Fruit fly (Drosophila melanogaster) whole organism: ENCODE results near the gene PMCA.

ENCODE experiments used
- CG8478 ChIP-seq: fragments of >200 bp; optimal IDR thresholded peaks from 2 replicates; lab custom pipeline; 2018; ENCODE audit warnings: inconsistent platforms
- Dll ChIP-seq: fragments of >200 bp; optimal IDR thresholded peaks from 2 replicates; lab custom pipeline; 2017
- EcR ChIP-seq, 2 experiments: fragments of >200 bp; optimal IDR thresholded peaks; 2 replicates each; lab custom pipeline; 2017; ENCODE audit warnings: missing biosample characterization in 2 of 2, missing genetic modification characterization in 2 of 2, missing genetic modification reagents in 2 of 2
- pan ChIP-seq: fragments of >200 bp; optimal IDR thresholded peaks from 2 replicates; lab custom pipeline; 2017
- psq ChIP-seq: fragments of >200 bp; optimal IDR thresholded peaks from 2 replicates; lab custom pipeline; 2017
- usp ChIP-seq: fragments of >200 bp; optimal IDR thresholded peaks from 2 replicates; lab custom pipeline; 2017; ENCODE audit warnings: missing biosample characterization, missing genetic modification characterization, mixed read lengths

PMCA gene

DNA sequence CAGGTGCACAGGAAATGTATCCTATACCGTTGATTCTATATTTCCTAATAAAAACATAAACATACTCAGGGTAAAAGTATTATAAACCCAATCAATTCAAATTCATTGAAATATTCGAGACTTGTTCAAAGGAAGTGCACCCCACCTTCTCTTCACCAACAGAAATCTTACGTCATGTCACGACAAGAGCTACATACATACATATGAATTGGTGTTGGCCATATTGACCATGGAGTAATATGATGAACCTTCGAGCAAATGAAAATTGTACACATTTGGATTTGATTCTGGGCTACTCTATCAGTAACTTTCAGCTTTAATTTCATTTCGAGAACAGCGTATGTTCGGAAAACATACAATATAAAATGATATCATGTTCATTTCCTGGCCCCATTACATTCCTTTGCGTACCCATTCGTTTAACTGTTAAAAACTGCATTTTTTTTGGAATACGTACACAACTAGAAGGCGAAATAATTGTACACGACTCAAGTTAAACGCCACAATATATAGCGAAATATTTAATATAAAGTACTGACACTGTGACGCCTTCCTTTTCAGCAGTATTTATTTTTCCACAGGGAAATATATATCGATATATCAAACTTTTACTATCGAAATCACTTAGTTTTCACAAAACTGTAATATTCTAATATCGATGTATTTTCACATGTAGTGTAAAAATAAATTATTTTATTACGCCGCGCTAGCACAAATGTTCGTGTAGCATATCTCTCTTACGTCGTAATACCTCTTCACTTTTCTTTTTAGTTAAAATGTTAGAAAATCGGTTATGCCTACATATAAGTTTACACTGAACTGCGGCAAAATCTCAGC, at the start of gene PMCA:
Gene PMCA (minus strand): TSS at position 825 of the 837 bp plus-strand sequence.
- TF ChIP-seq Dll (lab: Kevin White, UChicago) (no peak), pan (lab: Kevin White, UChicago) (no peak), psq (lab: Kevin White, UChicago) (no peak), EcR (GFP tag; optimal IDR thresholded peaks at IDR 0.05; lab: Kevin White, UChicago) (no peak), CG8478 (lab: Kevin White, UChicago) (no peak), usp (no peak)

DNA sequence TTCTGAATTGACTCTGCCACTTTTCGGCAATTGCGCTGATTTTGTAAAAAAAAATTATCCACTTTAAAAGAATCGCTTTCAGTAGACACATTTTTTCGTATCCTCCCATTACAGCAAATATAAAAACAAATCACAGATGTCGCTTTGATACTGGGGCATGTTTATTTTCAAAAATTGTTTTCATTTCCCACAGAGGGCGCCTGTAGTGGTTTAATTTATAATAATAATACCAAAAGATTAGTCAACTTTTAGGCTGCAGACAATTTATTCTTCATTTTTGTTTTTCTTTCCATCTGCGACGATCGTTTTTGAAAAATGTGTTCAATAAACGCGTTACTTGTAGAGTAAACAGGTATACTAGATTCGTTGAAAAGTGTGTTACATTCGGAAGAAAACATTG, 48.1 kb upstream of the PMCA start:
- TF ChIP-seq CG8478 (lab: Kevin White, UChicago): no peak
- TF ChIP-seq pan (lab: Kevin White, UChicago): no peak
- no peak for TF ChIP-seq Dll (lab: Kevin White, UChicago)

DNA sequence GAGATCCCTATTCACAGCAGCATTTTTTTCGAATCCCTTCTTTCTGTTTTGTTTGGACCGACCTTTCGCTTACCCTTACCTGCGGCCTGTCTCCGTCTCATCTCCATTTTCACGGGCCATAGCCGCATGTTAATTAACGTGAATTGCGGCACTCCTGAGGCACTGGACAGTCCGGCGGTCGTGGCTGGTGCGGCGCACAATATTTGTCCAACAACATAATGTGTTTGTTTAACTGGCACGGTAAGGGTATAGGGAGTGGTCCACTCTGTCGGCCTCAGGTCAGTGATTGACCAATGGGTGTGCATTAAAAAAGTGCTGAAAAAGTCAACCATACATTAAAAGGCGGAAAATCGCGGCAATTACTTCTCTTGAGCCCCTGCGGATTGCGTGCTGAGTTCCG, 47.6 kb upstream of the PMCA start:
- TF ChIP-seq EcR (GFP tag; optimal IDR thresholded peaks at IDR 0.05; lab: Kevin White, UChicago): no peak
- no peak for TF ChIP-seq CG8478 (lab: Kevin White, UChicago)
- TF ChIP-seq usp: no peak
- no peak for TF ChIP-seq Dll (lab: Kevin White, UChicago)
- TF ChIP-seq pan (lab: Kevin White, UChicago): no peak
- no peak for TF ChIP-seq psq (lab: Kevin White, UChicago)

DNA sequence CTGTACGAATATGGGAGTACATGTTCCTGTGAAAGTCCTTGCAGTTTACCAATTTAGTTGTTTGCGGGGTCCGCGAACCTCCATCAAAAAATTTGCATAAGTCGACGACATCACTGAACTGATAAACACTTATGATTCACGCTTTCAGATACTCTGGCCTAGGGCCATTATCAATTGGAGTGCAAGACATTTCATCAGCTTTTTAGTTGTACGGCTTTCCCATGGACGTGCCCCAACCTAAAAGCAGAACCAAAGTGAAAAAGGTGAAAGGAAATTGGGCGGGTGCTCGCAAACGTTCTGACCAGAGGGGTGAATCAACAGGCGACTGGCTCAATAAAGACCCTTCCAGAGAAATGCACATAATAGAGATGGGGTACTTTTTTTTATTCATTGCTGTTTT, 46.5 kb upstream of the PMCA start:
- TF ChIP-seq pan (lab: Kevin White, UChicago) (no peak), usp (no peak), psq (lab: Kevin White, UChicago) (no peak), Dll (lab: Kevin White, UChicago) (no peak), EcR (GFP tag; optimal IDR thresholded peaks at IDR 0.05; lab: Kevin White, UChicago) (no peak), CG8478 (lab: Kevin White, UChicago) (no peak)

DNA sequence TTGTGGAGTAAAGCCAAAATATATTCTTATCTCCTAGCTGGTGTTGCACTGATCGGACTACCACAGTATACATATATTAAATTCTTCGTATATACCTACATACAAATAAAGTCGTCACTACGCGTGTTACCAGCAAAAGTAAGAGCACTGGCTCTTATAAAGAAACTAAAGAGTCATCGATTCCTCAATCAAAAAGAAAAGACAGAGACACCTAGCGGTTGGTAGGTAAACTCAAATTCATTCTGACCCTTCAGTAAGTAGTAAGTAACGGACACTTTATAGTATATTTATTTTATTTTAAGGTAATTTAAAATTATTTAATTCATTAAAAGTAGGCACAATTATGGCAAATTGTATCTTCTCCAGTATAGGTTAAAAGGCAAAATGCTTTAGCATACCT, 45.6 kb upstream of the PMCA start:
- TF ChIP-seq CG8478 (lab: Kevin White, UChicago) (no peak), usp (no peak), psq (lab: Kevin White, UChicago) (no peak), EcR (GFP tag; optimal IDR thresholded peaks at IDR 0.05; lab: Kevin White, UChicago) (no peak), pan (lab: Kevin White, UChicago) (no peak), Dll (lab: Kevin White, UChicago) (no peak)

DNA sequence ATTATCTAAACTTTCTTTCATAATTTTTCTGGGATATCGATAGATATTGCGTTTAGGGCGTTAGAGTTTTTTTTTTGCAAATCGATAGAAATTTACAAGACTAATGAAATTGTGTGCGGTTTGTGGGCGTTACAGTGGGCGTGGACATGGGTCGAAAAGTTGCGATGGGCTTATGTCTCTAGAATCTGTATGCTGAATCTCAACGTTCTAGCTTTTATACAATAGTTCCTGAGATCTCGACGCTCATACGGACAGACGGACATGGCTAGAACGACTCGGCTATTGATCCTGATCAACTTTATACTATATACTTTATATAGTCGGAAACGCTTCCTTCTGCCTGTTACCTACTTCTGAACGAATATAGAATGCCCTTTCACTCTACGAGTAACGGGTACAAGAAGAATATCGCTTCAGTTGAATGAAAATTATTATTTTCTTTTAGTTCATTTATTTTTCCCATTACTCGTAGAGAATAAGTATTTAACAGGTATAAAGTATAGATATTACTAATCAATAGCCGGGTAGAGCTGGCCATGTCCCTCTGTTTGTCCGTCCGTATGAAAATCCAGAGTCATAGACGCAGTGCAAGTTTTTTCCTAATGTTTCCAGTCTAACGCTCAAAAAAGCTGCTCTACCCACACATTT, 44.3 kb upstream of the PMCA start:
- TF ChIP-seq Dll (lab: Kevin White, UChicago) (no peak), usp (no peak), pan (lab: Kevin White, UChicago) (no peak), EcR (GFP tag; optimal IDR thresholded peaks at IDR 0.05; lab: Kevin White, UChicago) (no peak)

DNA sequence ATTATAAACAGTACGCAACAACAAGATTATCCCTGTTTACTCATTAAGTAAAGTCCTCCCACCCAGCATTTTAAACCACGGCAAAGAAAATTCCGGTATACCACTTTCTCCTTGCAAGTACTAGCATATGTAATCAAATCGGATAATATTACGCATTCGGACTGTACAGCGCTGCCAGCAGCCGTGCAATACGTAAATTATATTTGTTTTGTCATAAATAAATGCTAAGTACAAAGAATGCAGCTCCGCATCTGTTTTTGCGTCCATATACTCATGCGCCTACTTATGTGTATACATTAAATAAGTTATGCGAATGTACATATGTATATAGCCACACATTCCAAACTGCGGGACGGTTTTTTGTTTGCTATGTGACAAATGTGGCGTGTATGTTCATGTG, 39.8 kb upstream of the PMCA start:
- no peak for TF ChIP-seq EcR (GFP tag; optimal IDR thresholded peaks at IDR 0.05; lab: Kevin White, UChicago)
- TF ChIP-seq Dll (lab: Kevin White, UChicago): no peak
- no peak for TF ChIP-seq psq (lab: Kevin White, UChicago)
- TF ChIP-seq CG8478 (lab: Kevin White, UChicago): no peak
- no peak for TF ChIP-seq usp
- TF ChIP-seq pan (lab: Kevin White, UChicago): no peak

DNA sequence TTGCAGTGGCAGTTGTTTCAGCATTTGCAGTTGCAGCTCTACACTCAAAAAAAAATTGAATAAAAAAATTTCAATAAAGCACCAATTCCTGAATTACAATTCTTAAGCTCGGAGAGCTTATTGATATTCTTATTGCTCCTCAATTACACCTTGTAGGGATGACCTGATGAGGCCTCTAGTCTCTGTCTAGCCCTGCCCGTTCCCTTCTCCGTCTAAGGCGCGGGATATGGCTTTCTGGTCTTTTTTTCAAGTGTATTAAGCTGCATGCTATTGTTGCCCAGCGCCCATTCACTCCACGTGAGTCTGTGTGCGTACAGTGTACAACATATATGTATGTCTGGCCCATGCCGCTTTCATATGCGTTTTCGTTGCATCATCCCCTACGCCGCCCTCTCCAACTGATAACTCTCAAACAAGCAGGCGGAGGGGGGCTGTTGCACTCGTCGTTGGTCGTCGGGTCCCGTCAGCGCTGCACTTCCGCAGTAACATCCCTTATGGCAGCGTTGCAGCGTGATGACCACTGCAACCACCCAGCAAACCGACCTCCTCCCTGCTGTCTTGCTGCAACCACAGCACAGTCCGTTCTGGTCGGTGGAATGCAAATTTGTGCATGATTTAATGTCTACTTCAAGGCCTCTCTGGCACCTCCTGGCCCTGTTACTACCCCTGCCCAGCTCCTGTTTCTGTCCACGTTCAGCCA, 37.3 kb upstream of the PMCA start:
- TF ChIP-seq psq (lab: Kevin White, UChicago) (no peak), usp (no peak), EcR (GFP tag; optimal IDR thresholded peaks at IDR 0.05; lab: Kevin White, UChicago) (no peak), Dll (lab: Kevin White, UChicago) (no peak), CG8478 (lab: Kevin White, UChicago) (no peak), pan (lab: Kevin White, UChicago) (no peak)

DNA sequence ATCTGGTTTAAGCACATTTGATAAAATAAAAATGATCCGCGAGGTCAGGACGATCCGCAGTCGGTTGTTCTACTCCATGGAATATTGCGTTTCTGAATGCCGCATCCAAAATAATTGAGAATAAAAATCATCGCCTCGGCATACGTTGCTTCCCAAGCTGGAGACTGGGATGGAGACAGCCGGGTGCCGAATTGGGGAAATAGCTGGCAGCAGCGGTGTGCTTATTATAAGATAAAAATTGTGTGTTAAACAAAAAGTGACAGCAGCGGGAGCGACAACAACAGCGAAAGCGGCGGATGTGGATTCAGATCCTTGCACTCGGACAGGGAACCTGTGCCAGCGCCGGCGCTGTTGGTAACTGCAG, 36.8 kb upstream of the PMCA start, which contains the start of gene dati:
Gene dati (minus strand): TSS at position 101 of the 364 bp plus-strand sequence.
- no peak for TF ChIP-seq psq (lab: Kevin White, UChicago)
- no peak for TF ChIP-seq EcR (GFP tag; optimal IDR thresholded peaks at IDR 0.05; lab: Kevin White, UChicago)
- no peak for TF ChIP-seq pan (lab: Kevin White, UChicago)
- no peak for TF ChIP-seq Dll (lab: Kevin White, UChicago)
- TF ChIP-seq CG8478 (lab: Kevin White, UChicago): no peak
- no peak for TF ChIP-seq usp

DNA sequence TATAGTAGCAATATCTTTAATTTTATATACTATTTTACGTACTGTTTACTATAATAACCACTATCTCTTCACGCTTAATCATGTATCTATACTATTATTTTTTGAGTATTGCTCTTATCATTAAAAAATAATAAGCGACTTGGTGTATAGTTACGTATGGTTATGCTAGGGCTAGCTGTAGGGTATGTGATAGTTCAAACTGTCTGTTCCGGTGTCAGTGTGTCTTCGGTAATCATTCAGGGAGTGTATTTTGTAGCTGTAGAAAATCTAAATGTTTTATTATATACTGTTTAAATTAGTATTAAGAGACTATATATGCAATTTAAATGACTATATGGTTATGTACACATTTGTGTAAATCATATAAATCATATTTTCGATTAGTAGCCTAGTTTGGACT, 35.7 kb upstream of the PMCA start:
- no peak for TF ChIP-seq psq (lab: Kevin White, UChicago)
- no peak for TF ChIP-seq Dll (lab: Kevin White, UChicago)
- no peak for TF ChIP-seq EcR (GFP tag; optimal IDR thresholded peaks at IDR 0.05; lab: Kevin White, UChicago)
- no peak for TF ChIP-seq CG8478 (lab: Kevin White, UChicago)

DNA sequence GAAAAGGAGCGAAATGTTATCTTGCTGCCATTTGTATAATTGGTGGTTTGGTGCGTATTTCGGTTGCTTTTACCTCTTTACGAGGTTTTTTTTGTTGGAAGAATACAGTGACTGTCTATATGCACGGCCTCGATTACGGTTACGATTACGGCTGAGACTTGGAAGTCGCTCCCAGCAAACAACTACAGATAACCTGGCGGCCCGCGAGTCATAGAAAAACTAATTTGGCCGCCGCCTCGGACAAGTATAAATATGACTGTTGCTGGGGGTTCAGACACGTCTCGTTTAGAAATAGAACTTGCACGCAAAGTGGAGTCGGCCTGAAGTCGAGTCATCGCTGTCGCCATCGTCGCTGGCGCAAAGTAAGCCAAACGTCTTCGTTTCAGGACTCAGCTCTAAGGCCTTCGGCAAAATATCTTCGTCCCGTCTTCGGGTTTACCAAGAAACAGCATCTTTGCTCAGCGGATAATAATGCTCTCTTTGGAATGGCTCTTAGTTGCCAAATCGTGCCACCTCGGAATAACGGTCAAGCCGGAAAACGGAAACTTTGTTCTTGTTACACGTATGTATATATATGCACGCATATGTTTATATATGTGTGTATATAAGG, 34.6 kb upstream of the PMCA start:
- TF ChIP-seq CG8478 (lab: Kevin White, UChicago): no peak
- no peak for TF ChIP-seq EcR (GFP tag; optimal IDR thresholded peaks at IDR 0.05; lab: Kevin White, UChicago)
- TF ChIP-seq pan (lab: Kevin White, UChicago): no peak
- no peak for TF ChIP-seq usp
- TF ChIP-seq psq (lab: Kevin White, UChicago): no peak
- TF ChIP-seq Dll (lab: Kevin White, UChicago): no peak
